Worm (Caenorhabditis elegans) whole organism, mixed stage, embryonic: ENCODE measurements around the gene ZC204.6.

Experiments
- M03D4.4 ChIP-seq: sonication (generic microtip); optimal IDR thresholded peaks from 2 replicates; lab custom pipeline; 2017; ENCODE audit warnings: mild to moderate bottlenecking, missing genetic modification characterization, missing compliant biosample characterization
- bed-3 ChIP-seq: fragments of 200-800 bp; sonication (Bioruptor generic); optimal IDR thresholded peaks from 3 replicates; lab custom pipeline; 2018; ENCODE audit warnings: mild to moderate bottlenecking, missing genetic modification characterization, moderate library complexity, missing compliant biosample characterization
- blmp-1 ChIP-seq: fragments of 150-350 bp; optimal IDR thresholded peaks from 2 replicates; lab custom pipeline; 2014; ENCODE audit warnings: missing biosample characterization, missing genetic modification characterization
- ceh-39 ChIP-seq: fragments of 150-350 bp; optimal IDR thresholded peaks from 2 replicates; lab custom pipeline; 2014; ENCODE audit warnings: missing biosample characterization, missing genetic modification characterization
- ceh-83 ChIP-seq: fragments of 200-800 bp; sonication (Bioruptor generic); optimal IDR thresholded peaks from 2 replicates; lab custom pipeline; 2018; ENCODE audit warnings: mild to moderate bottlenecking, missing genetic modification characterization, missing compliant biosample characterization
- ces-1 ChIP-seq: fragments of 150-350 bp; optimal IDR thresholded peaks from 2 replicates; lab custom pipeline; 2014; ENCODE audit warnings: missing biosample characterization, missing genetic modification reagents, missing genetic modification characterization
- cnd-1 ChIP-seq: fragments of 200-800 bp; sonication (Bioruptor generic); optimal IDR thresholded peaks from 2 replicates; lab custom pipeline; 2018; ENCODE audit warnings: mild to moderate bottlenecking, missing genetic modification characterization, missing compliant biosample characterization
- drap-1 ChIP-seq: fragments of 200-800 bp; sonication (Bioruptor generic); optimal IDR thresholded peaks from 3 replicates; lab custom pipeline; 2018; ENCODE audit warnings: mild to moderate bottlenecking, missing genetic modification characterization, missing compliant biosample characterization
- elt-1 ChIP-seq: sonication (generic microtip); optimal IDR thresholded peaks from 2 replicates; lab custom pipeline; 2017; ENCODE audit warnings: missing genetic modification characterization, mild to moderate bottlenecking, missing compliant biosample characterization, antibody characterized with exemption, moderate library complexity, borderline replicate concordance; ENCODE audit not compliant: insufficient read depth
- elt-3 ChIP-seq: fragments of 150-350 bp; optimal IDR thresholded peaks from 2 replicates; lab custom pipeline; 2014; ENCODE audit warnings: missing biosample characterization, missing genetic modification characterization
- flh-1 ChIP-seq: fragments of 200-800 bp; sonication (Bioruptor generic); optimal IDR thresholded peaks from 2 replicates; lab custom pipeline; 2018; ENCODE audit warnings: mild to moderate bottlenecking, missing genetic modification characterization, moderate library complexity, missing compliant biosample characterization
- hlh-1 ChIP-seq: fragments of 150-350 bp; optimal IDR thresholded peaks from 2 replicates; lab custom pipeline; 2014; ENCODE audit warnings: missing biosample characterization, missing genetic modification reagents, missing genetic modification characterization
- lin-13 ChIP-seq: fragments of 150-350 bp; optimal IDR thresholded peaks from 2 replicates; lab custom pipeline; 2014; ENCODE audit warnings: missing biosample characterization, missing genetic modification characterization
- lin-32 ChIP-seq: fragments of 200-800 bp; sonication (Bioruptor generic); optimal IDR thresholded peaks from 2 replicates; lab custom pipeline; 2018; ENCODE audit warnings: mild to moderate bottlenecking, missing genetic modification characterization, missing compliant biosample characterization
- lsy-2 ChIP-seq: fragments of 150-350 bp; optimal IDR thresholded peaks from 2 replicates; lab custom pipeline; 2014; ENCODE audit warnings: missing biosample characterization, missing genetic modification characterization
- mep-1 ChIP-seq: fragments of 150-350 bp; optimal IDR thresholded peaks from 2 replicates; lab custom pipeline; 2017; ENCODE audit warnings: missing biosample characterization, missing genetic modification reagents, missing genetic modification characterization, inconsistent platforms
- mls-2 ChIP-seq: sonication (generic microtip); optimal IDR thresholded peaks from 2 replicates; lab custom pipeline; 2016; ENCODE audit warnings: mild to moderate bottlenecking, missing genetic modification characterization, moderate library complexity, missing compliant biosample characterization
- nhr-2 ChIP-seq: fragments of 150-350 bp; optimal IDR thresholded peaks from 2 replicates; lab custom pipeline; 2014; ENCODE audit warnings: missing biosample characterization, missing genetic modification characterization
- nhr-237 ChIP-seq: fragments of 150-350 bp; optimal IDR thresholded peaks from 2 replicates; lab custom pipeline; 2014; ENCODE audit warnings: missing biosample characterization, missing genetic modification characterization
- nhr-28 ChIP-seq: fragments of 150-350 bp; optimal IDR thresholded peaks from 2 replicates; lab custom pipeline; 2014; ENCODE audit warnings: missing biosample characterization, missing genetic modification characterization
- nhr-76 ChIP-seq: sonication (generic microtip); optimal IDR thresholded peaks from 2 replicates; lab custom pipeline; 2017; ENCODE audit warnings: missing biosample characterization, missing genetic modification characterization
- sem-2 ChIP-seq: fragments of 200-800 bp; sonication (Bioruptor generic); optimal IDR thresholded peaks from 2 replicates; lab custom pipeline; 2018; ENCODE audit warnings: mild to moderate bottlenecking, missing genetic modification characterization, missing compliant biosample characterization
- snpc-4 ChIP-seq: fragments of 150-350 bp; optimal IDR thresholded peaks from 2 replicates; lab custom pipeline; 2014; ENCODE audit warnings: missing biosample characterization, missing genetic modification characterization
- sptf-1 ChIP-seq: sonication (generic microtip); optimal IDR thresholded peaks from 2 replicates; lab custom pipeline; 2017; ENCODE audit warnings: mild to moderate bottlenecking, missing genetic modification characterization, moderate library complexity, missing compliant biosample characterization
- tbx-8 ChIP-seq: fragments of 200-800 bp; sonication (Bioruptor generic); optimal IDR thresholded peaks from 2 replicates; lab custom pipeline; 2018; ENCODE audit warnings: mild to moderate bottlenecking, missing genetic modification characterization, moderate library complexity, missing compliant biosample characterization
- unc-120 ChIP-seq: sonication (generic microtip); optimal IDR thresholded peaks from 2 replicates; lab custom pipeline; 2017; ENCODE audit warnings: missing genetic modification characterization, missing compliant biosample characterization; ENCODE audit not compliant: poor library complexity, severe bottlenecking
- unc-39 ChIP-seq: fragments of 150-350 bp; optimal IDR thresholded peaks from 2 replicates; lab custom pipeline; 2014; ENCODE audit warnings: missing biosample characterization, missing genetic modification characterization
- unc-62 ChIP-seq: fragments of 150-350 bp; optimal IDR thresholded peaks from 2 replicates; lab custom pipeline; 2014; ENCODE audit warnings: missing biosample characterization, missing genetic modification reagents, missing genetic modification characterization
- zip-8 ChIP-seq: fragments of 150-350 bp; optimal IDR thresholded peaks from 2 replicates; lab custom pipeline; 2014; ENCODE audit warnings: missing biosample characterization, missing genetic modification characterization
- ztf-11 ChIP-seq: fragments of 150-350 bp; optimal IDR thresholded peaks from 2 replicates; lab custom pipeline; 2014; ENCODE audit warnings: missing biosample characterization, missing genetic modification characterization

ZC204.6 gene

ce11 chrII:1625666-1626065, 19.0 kb downstream of the ZC204.6 start, which contains the start of gene C08E3.14:
C08E3.14 (plus strand) TSS chrII:1625966.
- TF ChIP-seq lsy-2 (no peak), nhr-2 (no peak), sem-2 (GFP tag; lab: Kevin White, UChicago) (no peak), blmp-1 (no peak), nhr-76 (tag; lab: Kevin White, UChicago) (no peak), elt-3 (tag; lab: Kevin White, UChicago) (no peak), nhr-28 (tag; lab: Kevin White, UChicago) (no peak)

- TF ChIP-seq cnd-1 (tag; lab: Kevin White, UChicago): no peak
- TF ChIP-seq lin-32: no peak
- TF ChIP-seq hlh-1: no peak
- no peak for TF ChIP-seq tbx-8 (GFP tag; lab: Kevin White, UChicago)
- no peak for TF ChIP-seq flh-1 (GFP tag; lab: Kevin White, UChicago)
- no peak for TF ChIP-seq unc-120 (tag; lab: Kevin White, UChicago)
Observed at ce11 chrII:1624572-1624971, 20.1 kb downstream of the ZC204.6 start, which contains the start of gene fbxa-160. fbxa-160 (minus strand) TSS chrII:1624672.

- TF ChIP-seq M03D4.4 (no peak), mls-2 (tag; lab: Kevin White, UChicago) (no peak), zip-8 (tag; lab: Kevin White, UChicago) (no peak), ces-1 (GFP tag; lab: Kevin White, UChicago) (no peak), sptf-1 (tag; lab: Kevin White, UChicago) (no peak)
Observed at ce11 chrII:1621795-1622194, 22.8 kb downstream of the ZC204.6 start.

ce11 chrII:1621180-1621579, 23.4 kb downstream of the ZC204.6 start, which contains the start of gene fbxa-158:
fbxa-158 (minus strand) TSS chrII:1621280.
- TF ChIP-seq elt-3 (tag; lab: Kevin White, UChicago) (no peak), flh-1 (GFP tag; lab: Kevin White, UChicago) (no peak), M03D4.4 (no peak), ceh-39 (tag; lab: Kevin White, UChicago) (no peak), drap-1 (no peak), bed-3 (no peak), elt-1 (tag; lab: Kevin White, UChicago) (no peak), zip-8 (tag; lab: Kevin White, UChicago) (no peak), lin-13 (tag; lab: Kevin White, UChicago) (no peak), ztf-11 (tag; lab: Kevin White, UChicago) (no peak), cnd-1 (tag; lab: Kevin White, UChicago) (no peak), unc-39 (no peak), tbx-8 (GFP tag; lab: Kevin White, UChicago) (no peak), mep-1 (tag; lab: Kevin White, UChicago) (no peak), lsy-2 (no peak), snpc-4 (tag; lab: Kevin White, UChicago) (no peak), nhr-237 (tag; lab: Kevin White, UChicago) (no peak), blmp-1 (no peak), hlh-1 (no peak), ceh-83 (GFP tag; lab: Kevin White, UChicago) (no peak)

ce11 chrII:1618948-1619347, 25.7 kb downstream of the ZC204.6 start, which contains the start of gene fbxa-166:
fbxa-166 (minus strand) TSS chrII:1619048.
- no peak for TF ChIP-seq tbx-8 (GFP tag; lab: Kevin White, UChicago)
- no peak for TF ChIP-seq mls-2 (tag; lab: Kevin White, UChicago)
- TF ChIP-seq cnd-1 (tag; lab: Kevin White, UChicago): no peak
- TF ChIP-seq lin-13 (tag; lab: Kevin White, UChicago): no peak
- TF ChIP-seq bed-3: no peak
- no peak for TF ChIP-seq snpc-4 (tag; lab: Kevin White, UChicago)
- TF ChIP-seq lsy-2: no peak
- no peak for TF ChIP-seq unc-62

ce11 chrII:1616382-1616781, 28.2 kb downstream of the ZC204.6 start, which contains the start of gene fbxa-165:
fbxa-165 (minus strand) TSS chrII:1616482.
- TF ChIP-seq sptf-1 (tag; lab: Kevin White, UChicago): no peak
- no peak for TF ChIP-seq lsy-2
- no peak for TF ChIP-seq elt-3 (tag; lab: Kevin White, UChicago)
